Fruit fly (Drosophila melanogaster): ENCODE results near the gene kuk.

kuk gene

dm6 chr3R:17126838-17127237 lies 46.8 kb downstream of the kuk start, which contains the start of the genes CG17477 and CG31269:
Gene CG17477, minus strand, starts transcription at chr3R:17126938.
Gene CG31269, plus strand, starts transcription at chr3R:17127126.
- TF ChIP-seq slou (GFP tag; optimal IDR thresholded peaks at IDR 0.05) = no peak
- no peak for TF ChIP-seq CG2712 (tag; optimal IDR thresholded peaks at IDR 0.05)
- no peak for TF ChIP-seq ATbp (GFP tag; optimal IDR thresholded peaks at IDR 0.05)
- TF ChIP-seq tin (GFP tag; optimal IDR thresholded peaks at IDR 0.05) = no peak
- no peak for TF ChIP-seq en (GFP tag; optimal IDR thresholded peaks at IDR 0.05)
- no peak for TF ChIP-seq seq (GFP tag; IDR thresholded peaks at IDR 0.05)
- no peak for TF ChIP-seq Antp (GFP tag; optimal IDR thresholded peaks at IDR 0.05)
- no peak for TF ChIP-seq CG12299 (tag; optimal IDR thresholded peaks at IDR 0.05)
- TF ChIP-seq sens (GFP tag) = no peak
- no peak for TF ChIP-seq Chrac-16 (GFP tag; optimal IDR thresholded peaks at IDR 0.05)
- TF ChIP-seq CG14710 (tag; optimal IDR thresholded peaks at IDR 0.05) = no peak
- no peak for TF ChIP-seq Rx (GFP tag; IDR thresholded peaks at IDR 0.05)
- TF ChIP-seq CG30020 (tag; optimal IDR thresholded peaks at IDR 0.05) = no peak
- no peak for TF ChIP-seq Xrp1 (GFP tag; IDR thresholded peaks at IDR 0.05)
- no peak for TF ChIP-seq exex (tag; optimal IDR thresholded peaks at IDR 0.05)
- no peak for TF ChIP-seq Nf-YC (tag; optimal IDR thresholded peaks at IDR 0.05)
- no peak for TF ChIP-seq sqz (GFP tag; optimal IDR thresholded peaks at IDR 0.05)
- TF ChIP-seq Lim3 (GFP tag; IDR thresholded peaks at IDR 0.05) = no peak

- TF ChIP-seq Dek (tag; optimal IDR thresholded peaks at IDR 0.05) (no peak), CG11093 (GFP tag; IDR thresholded peaks at IDR 0.05) (no peak), CG11456 (GFP tag; IDR thresholded peaks at IDR 0.05) (no peak)
Observed at dm6 chr3R:17127912-17128311, 47.9 kb downstream of the kuk start, which contains the start of gene CG31265. Gene CG31265, plus strand, starts transcription at chr3R:17128212.

dm6 chr3R:17130326-17130725 lies 50.3 kb downstream of the kuk start, which contains the start of gene CG17475:
Gene CG17475, minus strand, starts transcription at chr3R:17130426.
- TF ChIP-seq tin (GFP tag; optimal IDR thresholded peaks at IDR 0.05) (no peak), Optix (GFP tag; IDR thresholded peaks at IDR 0.05) (no peak), CG33557 (GFP tag; optimal IDR thresholded peaks at IDR 0.05) (no peak), CG4707 (GFP tag; optimal IDR thresholded peaks at IDR 0.05) (no peak), CG10565 (GFP tag; optimal IDR thresholded peaks at IDR 0.05) (no peak), CG2875 (GFP tag; optimal IDR thresholded peaks at IDR 0.05) (no peak), wek (GFP tag; optimal IDR thresholded peaks at IDR 0.05) (no peak), Poxn (GFP tag; IDR thresholded peaks at IDR 0.05) (no peak), CG4328 (GFP tag; optimal IDR thresholded peaks at IDR 0.05) (no peak), chif (GFP tag; optimal IDR thresholded peaks at IDR 0.05) (no peak), Dad (GFP tag; optimal IDR thresholded peaks at IDR 0.05) (no peak), gt (GFP tag; IDR thresholded peaks at IDR 0.05) (no peak), Hmr (GFP tag; optimal IDR thresholded peaks at IDR 0.05) (no peak), Dref (GFP tag; IDR thresholded peaks at IDR 0.05) (no peak), abd-A (tag; optimal IDR thresholded peaks at IDR 0.05) (no peak), Nf-YC (tag; optimal IDR thresholded peaks at IDR 0.05) (no peak), Dfd (GFP tag; optimal IDR thresholded peaks at IDR 0.05) (no peak)

- TF ChIP-seq CG34376 (GFP tag; optimal IDR thresholded peaks at IDR 0.05) (no peak), dan (GFP tag; IDR thresholded peaks at IDR 0.05) (no peak), sug (tag; optimal IDR thresholded peaks at IDR 0.05) (peak; percentile 52), Ets65A (GFP tag) (no peak), Elba2 (GFP tag; optimal IDR thresholded peaks at IDR 0.05) (peak; percentile 21), pho (GFP tag; optimal IDR thresholded peaks at IDR 0.05) (no peak), salm (tag; optimal IDR thresholded peaks at IDR 0.05) (no peak), NFAT (GFP tag; IDR thresholded peaks at IDR 0.05) (no peak)
Observed at dm6 chr3R:17132098-17132712, 52.2 kb downstream of the kuk start, which contains the start of the genes CG4053 and CG31266. Gene CG4053, minus strand, starts transcription at chr3R:17132198. Gene CG31266, plus strand, starts transcription at chr3R:17132662.

Measured in whole organism, embryonic.